Worm (Caenorhabditis elegans): Measurements from ENCODE around the gene ife-1.

Gene ife-1

DNA sequence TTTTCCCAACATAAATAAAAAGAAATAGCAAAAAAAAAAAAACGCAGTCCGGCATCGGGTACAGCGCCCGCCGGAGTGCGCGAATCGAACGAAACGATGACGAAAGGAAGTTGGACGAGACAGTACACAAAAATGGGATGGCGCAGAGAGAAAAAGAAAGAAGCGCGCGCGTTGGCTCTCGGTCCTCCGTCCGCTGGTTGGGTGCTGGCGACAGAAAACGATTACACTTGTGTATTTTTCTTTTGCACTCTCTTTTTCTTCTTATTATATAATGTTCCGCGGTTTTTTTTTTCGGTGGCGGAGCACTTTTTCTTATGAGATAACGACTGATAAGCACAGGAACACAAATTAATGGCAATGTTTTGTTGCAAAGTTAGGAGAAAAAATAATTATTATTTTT is 34.0 kb downstream of the ife-1 start (continued):
- no peak for TF ChIP-seq nhr-21 (tag; optimal IDR thresholded peaks at IDR 0.05)

DNA sequence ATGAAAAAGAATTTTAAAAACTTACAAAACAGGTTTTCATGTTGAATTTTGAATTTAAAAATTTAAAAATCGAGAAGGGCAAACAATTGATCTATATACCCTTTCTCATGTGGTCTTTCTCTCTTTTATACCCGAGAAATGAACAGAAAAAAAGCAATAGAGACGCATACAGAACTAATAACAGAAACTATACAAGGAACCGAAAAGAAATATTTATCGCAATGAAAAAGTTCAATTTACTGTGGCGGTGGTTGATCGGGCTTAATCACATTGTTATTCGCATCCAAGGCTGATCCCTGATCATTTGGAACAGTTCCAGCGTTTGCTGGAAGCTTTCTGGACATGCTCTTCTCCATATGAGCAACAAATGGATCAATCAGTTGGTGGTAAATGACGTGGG is 35.0 kb downstream of the ife-1 start, which contains the start of gene T03F6.10:
T03F6.10 (minus strand) TSS at position 101 of the 400 bp plus-strand sequence.
- TF ChIP-seq ztf-1 (GFP tag; conservative IDR thresholded peaks at IDR 0.05) (no peak), nhr-77 (tag; optimal IDR thresholded peaks at IDR 0.05) (no peak), ztf-11 (tag; optimal IDR thresholded peaks at IDR 0.05) (no peak), lin-13 (GFP tag; optimal IDR thresholded peaks at IDR 0.05) (no peak), peb-1 (tag; optimal IDR thresholded peaks at IDR 0.05) (no peak), ceh-16 (tag; optimal IDR thresholded peaks at IDR 0.05) (no peak), gmeb-1 (tag; optimal IDR thresholded peaks at IDR 0.05) (no peak), nhr-129 (tag; optimal IDR thresholded peaks at IDR 0.05) (no peak), nhr-12 (tag; optimal IDR thresholded peaks at IDR 0.05) (no peak), egl-27 (tag; optimal IDR thresholded peaks at IDR 0.05) (no peak), fos-1 (tag; optimal IDR thresholded peaks at IDR 0.05) (no peak), ztf-4 (tag; optimal IDR thresholded peaks at IDR 0.05) (no peak), nhr-21 (tag; optimal IDR thresholded peaks at IDR 0.05) (no peak), alr-1 (tag; optimal IDR thresholded peaks at IDR 0.05) (no peak), nhr-237 (tag; optimal IDR thresholded peaks at IDR 0.05) (no peak), zag-1 (tag; optimal IDR thresholded peaks at IDR 0.05) (no peak), mdl-1 (tag; optimal IDR thresholded peaks at IDR 0.05) (no peak), unc-39 (tag; optimal IDR thresholded peaks at IDR 0.05) (no peak), ceh-82 (tag; optimal IDR thresholded peaks at IDR 0.05) (no peak)

DNA sequence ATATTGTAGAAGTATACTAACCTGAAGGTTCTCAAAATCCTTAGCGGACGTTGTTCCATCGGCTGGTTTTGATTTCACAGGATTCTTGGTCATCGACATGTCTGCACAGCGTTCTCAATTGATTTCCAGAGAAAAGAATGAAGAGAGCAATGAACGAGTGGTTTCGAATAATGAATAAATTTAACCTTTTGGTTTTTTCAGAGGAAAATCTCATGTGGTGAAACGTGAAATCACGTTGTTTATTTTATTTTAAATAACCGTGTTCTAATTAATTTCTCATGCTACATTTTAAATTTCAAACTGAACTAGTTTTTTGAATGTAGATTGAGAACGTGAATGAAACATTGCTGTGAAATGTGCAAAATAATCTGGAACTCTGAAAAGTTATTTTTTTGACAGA is 37.0 kb downstream of the ife-1 start, which contains the start of gene T03F6.6:
T03F6.6 (minus strand) TSS at position 101 of the 400 bp plus-strand sequence.
- TF ChIP-seq ztf-1 (GFP tag; conservative IDR thresholded peaks at IDR 0.05), result no peak
- TF ChIP-seq nhr-129 (tag; optimal IDR thresholded peaks at IDR 0.05), result no peak
- no peak for TF ChIP-seq nhr-11 (tag; optimal IDR thresholded peaks at IDR 0.05)
- no peak for TF ChIP-seq dmd-4 (tag; optimal IDR thresholded peaks at IDR 0.05)
- TF ChIP-seq sem-4 (tag; optimal IDR thresholded peaks at IDR 0.05), result no peak
- no peak for TF ChIP-seq nhr-12 (tag; optimal IDR thresholded peaks at IDR 0.05)
- no peak for TF ChIP-seq R02D3.7 (tag; optimal IDR thresholded peaks at IDR 0.05)
- no peak for TF ChIP-seq F13H6.1 (tag; optimal IDR thresholded peaks at IDR 0.05)
- no peak for TF ChIP-seq unc-39 (tag; optimal IDR thresholded peaks at IDR 0.05)
- no peak for TF ChIP-seq lin-11 (tag; optimal IDR thresholded peaks at IDR 0.05)
- no peak for TF ChIP-seq crh-2 (tag; optimal IDR thresholded peaks at IDR 0.05)
- no peak for TF ChIP-seq nhr-25 (tag; optimal IDR thresholded peaks at IDR 0.05)
- no peak for TF ChIP-seq lin-13 (GFP tag; optimal IDR thresholded peaks at IDR 0.05)
- no peak for TF ChIP-seq nhr-21 (tag; optimal IDR thresholded peaks at IDR 0.05)
- TF ChIP-seq nhr-6 (tag; optimal IDR thresholded peaks at IDR 0.05), result no peak
- TF ChIP-seq ztf-4 (tag; optimal IDR thresholded peaks at IDR 0.05), result no peak
- TF ChIP-seq snpc-4 (tag; optimal IDR thresholded peaks at IDR 0.05), result no peak
- no peak for TF ChIP-seq elt-1 (tag; optimal IDR thresholded peaks at IDR 0.05)
- no peak for TF ChIP-seq skn-1 (tag; optimal IDR thresholded peaks at IDR 0.05)
- TF ChIP-seq gmeb-1 (tag; optimal IDR thresholded peaks at IDR 0.05), result no peak

DNA sequence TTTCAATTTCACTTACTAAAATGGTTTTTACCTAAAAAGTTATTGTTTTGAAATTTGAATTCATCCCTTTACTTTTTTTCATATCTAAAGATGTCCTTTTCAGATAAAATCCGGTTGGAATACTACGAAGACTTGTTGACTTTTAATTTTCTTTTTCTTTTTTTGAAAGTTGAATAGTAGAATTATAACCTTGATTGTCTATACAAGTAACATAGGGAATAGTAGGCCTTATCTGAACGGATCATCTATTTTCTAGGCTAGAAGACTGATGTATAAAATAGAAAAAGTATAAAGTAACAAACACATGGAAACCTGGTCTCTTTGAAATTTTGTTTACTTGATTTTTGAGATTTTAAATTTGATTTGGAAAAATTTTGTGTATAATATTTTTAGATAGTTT is 37.7 kb downstream of the ife-1 start:
- TF ChIP-seq nhr-23 (tag; optimal IDR thresholded peaks at IDR 0.05) (no peak), blmp-1 (tag; optimal IDR thresholded peaks at IDR 0.05; ENCODE audit: insufficient read depth) (peak; percentile 19), nhr-25 (tag; optimal IDR thresholded peaks at IDR 0.05) (peak; percentile 50)

DNA sequence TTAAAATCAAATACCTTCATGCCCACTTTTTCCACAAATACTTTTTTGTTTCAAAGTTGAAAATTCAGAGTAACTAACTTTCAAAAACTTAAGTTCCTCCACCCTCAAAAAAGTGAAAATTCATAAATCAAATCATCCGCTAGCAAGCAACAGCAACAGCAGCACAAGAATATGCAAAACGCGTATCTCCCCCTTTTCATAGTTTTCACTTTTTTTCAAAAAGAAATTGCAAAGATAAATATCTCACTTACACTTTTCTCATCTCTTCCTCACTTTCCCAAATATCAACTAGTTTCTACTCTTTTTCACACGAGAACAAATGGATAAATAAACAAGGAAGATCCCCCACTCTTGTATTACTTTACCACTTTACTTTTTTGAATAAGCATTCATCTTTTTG is 38.5 kb downstream of the ife-1 start:
- TF ChIP-seq ztf-1 (GFP tag; conservative IDR thresholded peaks at IDR 0.05), result no peak
- no peak for TF ChIP-seq ceh-82 (tag; optimal IDR thresholded peaks at IDR 0.05)
- no peak for TF ChIP-seq aly-2 (tag; optimal IDR thresholded peaks at IDR 0.05)
- no peak for TF ChIP-seq R02D3.7 (tag; optimal IDR thresholded peaks at IDR 0.05)
- TF ChIP-seq Y55F3AM.14 (GFP tag; optimal IDR thresholded peaks at IDR 0.05), result no peak
- no peak for TF ChIP-seq sma-3 (GFP tag; optimal IDR thresholded peaks at IDR 0.05)
- peak; percentile 71 for TF ChIP-seq blmp-1 (tag; optimal IDR thresholded peaks at IDR 0.05; ENCODE audit: insufficient read depth)
- TF ChIP-seq ZK546.5 (tag; optimal IDR thresholded peaks at IDR 0.05), result no peak
- no peak for TF ChIP-seq ztf-11 (tag; optimal IDR thresholded peaks at IDR 0.05)
- TF ChIP-seq unc-55 (GFP tag; optimal IDR thresholded peaks at IDR 0.05), result peak; percentile 71
- no peak for TF ChIP-seq nhr-23 (tag; optimal IDR thresholded peaks at IDR 0.05)
- TF ChIP-seq nhr-77 (tag; optimal IDR thresholded peaks at IDR 0.05), result no peak
- TF ChIP-seq ztf-4 (tag; optimal IDR thresholded peaks at IDR 0.05), result no peak
